Worm (Caenorhabditis elegans) whole organism, young adult: Measurements from ENCODE around the gene C38D4.10.
"Not testable (repeated sequence)": the region's sequence is repeated elsewhere in the genome, so short reads cannot be mapped to it uniquely, and the experiment has no call there.

ENCODE experiments used
- D2030.7 ChIP-seq: fragments of 200-800 bp; sonication (Bioruptor generic); IDR thresholded peaks from 2 replicates; pipeline ENCODE4 v1.3.6; 2022; ENCODE audit warnings: missing genetic modification reagents, missing genetic modification characterization, missing compliant biosample characterization
- Y67H2A.10 ChIP-seq: fragments of 200-800 bp; sonication (Bioruptor generic); conservative IDR thresholded peaks from 2 replicates; pipeline ENCODE4 v1.3.6; 2022; ENCODE audit warnings: missing genetic modification reagents, missing genetic modification characterization, missing compliant biosample characterization
- attf-3 ChIP-seq: fragments of 200-800 bp; sonication (Bioruptor generic); conservative IDR thresholded peaks from 2 replicates; pipeline ENCODE4 v1.3.6; 2022; ENCODE audit warnings: missing genetic modification reagents, missing genetic modification characterization, missing compliant biosample characterization
- bed-1 ChIP-seq: fragments of 200-800 bp; sonication (Bioruptor generic); IDR thresholded peaks from 2 replicates; pipeline ENCODE4 v1.3.6; 2022; ENCODE audit warnings: missing genetic modification reagents, missing genetic modification characterization, missing compliant biosample characterization
- efl-1 ChIP-seq: fragments of 150-350 bp; optimal IDR thresholded peaks from 2 replicates; lab custom pipeline; 2014; ENCODE audit warnings: missing biosample characterization, missing genetic modification reagents, missing genetic modification characterization
- ets-4 ChIP-seq: fragments of 200-800 bp; sonication (Bioruptor generic); optimal IDR thresholded peaks from 2 replicates; lab custom pipeline; 2018; ENCODE audit warnings: mild to moderate bottlenecking, missing genetic modification characterization, missing compliant biosample characterization
- him-1 ChIP-seq: sonication (generic microtip); optimal IDR thresholded peaks from 2 replicates; lab custom pipeline; 2016; ENCODE audit warnings: missing genotype, missing genetic modification reagents, missing genetic modification characterization, missing compliant biosample characterization
- nfya-1 ChIP-seq: sonication (generic microtip); optimal IDR thresholded peaks from 2 replicates; lab custom pipeline; 2017; ENCODE audit warnings: antibody characterized with exemption, missing compliant biosample characterization, missing genetic modification characterization, borderline replicate concordance; ENCODE audit not compliant: insufficient read depth
- snpc-1.3 ChIP-seq: sonication (generic microtip); optimal IDR thresholded peaks from 2 replicates; lab custom pipeline; 2017; ENCODE audit warnings: missing genetic modification characterization, mild to moderate bottlenecking, missing compliant biosample characterization, antibody characterized with exemption, moderate library complexity, missing genotype, missing genetic modification reagents; ENCODE audit not compliant: insufficient read depth
- unc-62 ChIP-seq: fragments of 150-350 bp; optimal IDR thresholded peaks from 2 replicates; lab custom pipeline; 2014; ENCODE audit warnings: missing biosample characterization, missing genetic modification reagents, missing genetic modification characterization
- ztf-6 ChIP-seq: fragments of 200-800 bp; sonication (Bioruptor generic); IDR thresholded peaks from 2 replicates; pipeline ENCODE4 v1.3.6; 2022; ENCODE audit warnings: missing genetic modification reagents, missing genetic modification characterization, missing compliant biosample characterization

DNA sequence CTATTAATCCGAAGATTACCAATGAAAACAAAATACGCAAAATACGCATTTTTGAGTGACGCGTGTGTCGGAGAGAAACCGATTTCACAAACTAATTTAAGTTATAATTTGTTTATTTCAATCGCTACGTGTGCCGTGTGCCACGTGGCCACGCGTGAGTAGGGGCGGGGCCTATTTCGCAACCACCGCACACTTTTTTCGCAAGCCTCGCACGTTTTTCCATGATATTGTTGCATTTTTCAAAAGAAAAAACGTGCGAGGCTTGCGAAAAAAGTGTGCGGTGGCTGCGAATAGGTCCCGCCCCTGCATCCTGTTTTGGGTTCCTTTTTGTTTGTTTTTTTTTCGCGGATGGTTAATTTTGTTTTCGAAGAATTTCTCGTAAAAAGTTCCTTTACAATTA lies 2.8 kb downstream of the C38D4.10 start, which contains the start of gene enu-3.2:
- not testable (repeated sequence) for TF ChIP-seq him-1 (tag; lab: Kevin White, UChicago); bed-1; nfya-1 (tag; lab: Kevin White, UChicago); ets-4 (GFP tag; lab: Kevin White, UChicago); attf-3; ztf-6; unc-62 (GFP tag; lab: Kevin White, UChicago); snpc-1.3 (tag; lab: Kevin White, UChicago); efl-1 (GFP tag; lab: Kevin White, UChicago); Y67H2A.10 (GFP tag; lab: Robert Waterston, UW)
- TF ChIP-seq D2030.7 (GFP tag; lab: Robert Waterston, UW) = peak; percentile 55
